Fruit fly (Drosophila melanogaster): Measurements from ENCODE around the gene cad.

The cad gene

dm6 chr2L:20794656-20795055 lies 24.1 kb downstream of the cad start:
- TF ChIP-seq noc (tag; optimal IDR thresholded peaks at IDR 0.05) = no peak

DNA sequence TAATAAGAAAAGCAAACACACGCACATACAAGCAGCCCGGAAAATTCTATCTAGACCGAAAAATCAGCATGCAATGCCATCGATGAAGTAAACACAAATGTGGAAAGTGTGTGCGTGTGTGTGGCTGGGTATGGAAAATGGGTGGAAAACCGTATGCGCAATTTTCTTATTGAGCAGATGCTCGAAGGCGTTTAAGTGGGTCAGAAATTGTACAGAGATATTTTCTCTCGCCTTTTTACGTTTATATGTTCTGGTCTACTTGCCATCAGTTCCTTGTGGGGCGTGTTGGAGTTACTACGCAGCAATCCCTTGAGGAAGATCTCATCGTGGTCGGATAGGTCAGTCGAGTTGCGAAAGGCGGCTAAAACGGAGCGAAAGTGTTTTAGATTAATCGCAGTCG lies 25.2 kb downstream of the cad start:
- no peak for TF ChIP-seq noc (tag; optimal IDR thresholded peaks at IDR 0.05)

DNA sequence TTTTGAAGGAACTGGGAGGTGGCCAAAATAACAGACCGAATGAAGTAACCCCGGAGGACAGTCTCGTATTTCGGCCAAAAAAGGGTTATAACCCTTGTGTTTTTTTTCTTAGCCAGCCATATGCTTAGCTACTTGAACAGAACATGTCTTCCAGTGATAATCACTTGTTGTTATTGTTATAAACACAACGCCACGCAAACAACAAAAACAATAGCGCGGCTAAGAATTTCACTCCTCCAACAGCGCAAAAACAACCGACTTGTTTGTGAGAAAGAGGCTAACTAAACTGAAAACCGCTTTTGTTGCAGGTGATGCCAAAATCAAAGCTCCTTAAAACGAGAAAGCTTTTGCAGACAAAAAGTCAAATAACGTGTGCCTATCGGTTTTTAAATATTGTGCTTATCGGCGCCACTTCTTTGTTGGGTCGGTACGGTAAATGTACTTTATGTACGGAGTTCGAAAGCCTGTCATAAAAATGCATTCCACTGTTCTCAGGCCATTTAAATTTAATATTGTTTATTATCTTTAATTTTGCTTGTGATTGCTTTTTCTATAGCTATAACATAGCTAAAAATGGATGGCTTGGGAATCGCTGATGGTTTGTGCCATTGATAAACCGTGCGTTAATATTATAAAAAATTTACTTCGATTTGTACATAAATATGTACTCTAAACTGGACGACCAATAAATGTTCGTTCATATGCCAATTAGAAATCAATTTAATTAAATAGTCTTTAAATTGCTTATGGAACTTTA lies 26.4 kb downstream of the cad start, which contains the start of gene vari:
TSS of gene vari (minus strand) at position 285 of the 757 bp plus-strand sequence.
- no peak for TF ChIP-seq noc (tag; optimal IDR thresholded peaks at IDR 0.05)

DNA sequence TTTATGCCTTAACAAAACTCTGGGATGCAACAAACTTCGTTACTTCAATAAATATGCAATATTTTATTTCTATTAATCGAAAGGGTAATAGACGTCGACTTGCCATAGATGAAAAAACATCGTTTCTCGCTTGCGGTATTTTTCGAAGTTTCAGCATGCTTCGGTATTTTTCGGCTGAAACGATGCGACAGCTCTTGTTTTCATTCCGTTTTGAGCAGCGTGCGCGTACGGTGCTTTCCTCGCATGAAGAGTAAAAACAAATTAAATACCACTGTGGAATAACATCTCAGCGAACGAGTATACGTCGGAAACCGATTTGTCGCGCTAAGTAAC lies 26.9 kb downstream of the cad start, which contains the start of gene CG9328:
TSS of gene CG9328 (plus strand) at position 201 of the 333 bp plus-strand sequence.
- no peak for TF ChIP-seq noc (tag; optimal IDR thresholded peaks at IDR 0.05)

DNA sequence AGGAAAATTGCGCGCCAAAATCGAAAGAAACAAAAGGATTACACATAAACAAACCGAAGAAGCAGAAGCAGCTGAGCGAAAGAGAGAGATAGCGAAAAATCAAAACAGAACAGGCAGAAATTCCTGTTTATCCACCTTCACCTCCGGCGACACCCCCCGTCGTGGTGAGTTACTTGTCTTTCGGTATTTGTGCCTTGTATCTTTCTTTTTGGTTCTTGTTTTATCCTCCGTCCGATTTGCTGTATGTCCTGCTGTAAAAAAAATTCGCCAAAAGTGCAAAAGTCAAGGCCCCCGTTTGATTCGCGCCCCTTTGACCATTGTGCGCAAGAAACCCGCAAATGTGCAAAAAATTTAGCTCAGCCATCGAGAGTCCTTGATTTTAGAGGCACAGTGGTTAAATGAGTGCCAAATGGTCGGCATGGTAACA lies 27.8 kb downstream of the cad start:
- TF ChIP-seq noc (tag; optimal IDR thresholded peaks at IDR 0.05) = no peak

dm6 chr2L:20799991-20800897 lies 29.7 kb downstream of the cad start:
- peak; percentile 69 for TF ChIP-seq noc (tag; optimal IDR thresholded peaks at IDR 0.05)

DNA sequence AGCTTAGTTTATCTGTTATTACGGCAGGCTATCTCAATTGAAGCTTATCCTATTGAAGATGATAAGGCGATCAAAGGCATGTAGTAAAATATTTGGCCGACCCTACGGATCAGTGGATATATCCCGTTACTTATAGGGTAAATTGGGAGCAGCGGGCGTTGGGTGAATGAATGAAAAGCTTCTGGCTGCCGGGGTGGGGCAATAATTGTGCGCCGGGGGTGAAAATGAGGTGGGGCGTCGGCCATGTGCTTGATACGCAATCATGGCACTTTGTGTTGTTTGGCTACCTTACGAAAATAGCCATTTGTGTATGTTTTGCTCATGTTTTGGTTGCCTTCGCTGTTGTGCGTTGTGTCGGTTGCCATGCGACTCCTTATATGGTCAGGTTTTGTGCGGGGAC lies 31.3 kb downstream of the cad start:
- no peak for TF ChIP-seq noc (tag; optimal IDR thresholded peaks at IDR 0.05)

DNA sequence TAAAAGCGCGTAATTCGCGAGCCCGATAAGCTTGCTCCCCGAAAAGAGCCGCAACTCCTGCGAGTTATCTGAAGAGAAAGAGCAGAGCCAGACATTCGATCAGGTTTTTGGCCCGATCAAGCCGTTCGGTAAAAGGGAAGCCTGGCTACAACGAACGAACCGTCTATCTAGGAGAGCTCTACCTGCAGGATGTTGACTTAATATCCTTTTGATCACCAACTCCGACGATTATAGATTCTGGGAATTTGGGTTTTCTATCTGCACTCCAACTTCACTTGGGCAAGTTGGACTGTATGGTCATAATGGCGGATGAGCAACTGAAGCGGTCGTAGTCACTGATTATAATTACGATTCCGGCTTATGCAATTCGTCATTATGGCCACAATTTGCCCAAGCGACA lies 31.7 kb downstream of the cad start:
- TF ChIP-seq noc (tag; optimal IDR thresholded peaks at IDR 0.05) = no peak

DNA sequence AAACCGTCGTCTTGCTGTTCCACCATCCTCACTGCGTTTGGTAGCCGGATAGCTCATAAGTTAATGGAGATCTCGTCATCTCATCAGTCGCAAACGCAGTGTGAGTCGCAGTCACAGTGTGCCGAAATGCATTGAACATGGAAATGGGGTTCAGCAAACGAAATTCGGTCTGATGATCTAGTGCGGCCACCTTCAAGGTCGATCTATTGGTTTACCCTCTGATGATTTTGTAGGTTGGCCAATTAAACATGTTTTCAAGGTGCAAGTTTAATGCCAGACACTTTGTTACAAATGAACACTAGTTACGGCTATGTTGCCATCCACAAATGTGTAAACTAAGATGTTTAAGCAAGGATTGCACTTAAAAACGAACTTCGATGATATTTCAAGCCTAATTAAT lies 32.3 kb downstream of the cad start:
- TF ChIP-seq noc (tag; optimal IDR thresholded peaks at IDR 0.05) = no peak

DNA sequence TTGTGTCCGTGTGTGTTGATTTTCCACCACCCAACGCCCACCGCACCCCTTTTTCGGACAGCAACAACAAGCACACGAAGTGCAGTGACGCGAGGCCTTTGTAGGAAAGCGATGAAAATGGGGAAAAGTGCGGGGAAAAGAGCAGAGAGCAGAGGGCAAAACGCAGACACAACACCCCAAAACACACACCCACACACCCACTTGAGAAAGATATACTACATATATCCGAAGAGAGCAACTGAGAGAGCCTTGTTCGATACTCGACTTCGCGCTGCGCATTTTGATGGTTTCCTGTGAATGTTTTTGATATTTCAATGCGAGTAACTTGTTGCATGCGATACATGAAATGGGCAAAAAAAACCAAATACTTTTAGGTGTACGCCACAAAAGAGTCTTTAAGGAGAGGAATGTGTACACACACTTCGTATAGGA lies 33.2 kb downstream of the cad start:
- TF ChIP-seq noc (tag; optimal IDR thresholded peaks at IDR 0.05) = no peak

DNA sequence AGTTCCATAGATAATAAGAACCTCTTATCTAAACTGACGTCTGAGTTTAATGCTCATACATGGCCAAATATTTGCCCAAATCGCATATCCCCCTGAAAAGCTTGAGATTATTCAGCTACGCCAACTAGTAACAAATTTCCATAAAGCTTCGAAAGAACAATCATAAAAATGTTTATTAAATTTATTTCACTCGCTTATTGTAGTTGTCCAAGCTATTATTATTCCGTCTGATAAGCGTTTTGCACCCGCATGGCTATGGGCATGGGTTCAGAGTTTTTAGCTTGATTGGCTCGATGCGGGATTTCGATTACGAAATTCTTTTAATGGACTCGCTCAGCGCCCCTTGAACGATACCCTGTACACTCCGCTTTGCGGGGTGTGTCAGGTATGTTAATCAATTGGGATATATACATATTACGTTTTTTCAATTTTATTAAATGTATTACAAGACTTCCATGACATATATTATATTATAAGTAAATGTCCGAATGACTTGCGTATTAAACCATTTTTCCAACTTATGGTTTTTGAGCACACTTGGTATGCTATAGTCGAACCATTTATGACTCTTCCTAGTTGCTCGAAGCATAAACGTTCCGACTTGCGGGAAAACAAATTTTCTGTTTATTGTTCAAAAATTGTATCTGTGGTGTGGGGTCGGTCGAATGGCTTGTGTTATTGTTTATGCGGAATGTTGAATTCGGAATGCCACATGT lies 35.3 kb downstream of the cad start:
- TF ChIP-seq noc (tag; optimal IDR thresholded peaks at IDR 0.05) = peak; percentile 97

DNA sequence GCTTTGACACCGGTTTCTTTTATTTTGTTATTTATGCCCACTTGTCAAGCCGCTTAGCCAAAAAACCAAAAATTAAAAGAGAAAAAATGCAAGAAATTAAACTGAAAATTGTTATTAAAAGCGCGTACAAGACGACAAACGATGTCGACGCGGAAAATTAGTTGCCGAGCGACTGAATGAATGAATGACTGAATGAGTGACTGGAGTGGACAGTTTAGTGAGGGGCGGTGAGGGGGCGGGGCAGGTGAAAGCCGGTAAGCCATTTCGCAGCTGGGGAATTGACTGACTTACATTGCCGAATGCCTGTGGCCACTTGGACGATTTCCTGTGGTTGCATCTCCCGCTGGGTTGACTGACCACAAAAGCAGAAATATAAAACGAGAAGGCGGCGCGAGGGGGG lies 36.1 kb downstream of the cad start:
- TF ChIP-seq noc (tag; optimal IDR thresholded peaks at IDR 0.05) = no peak

DNA sequence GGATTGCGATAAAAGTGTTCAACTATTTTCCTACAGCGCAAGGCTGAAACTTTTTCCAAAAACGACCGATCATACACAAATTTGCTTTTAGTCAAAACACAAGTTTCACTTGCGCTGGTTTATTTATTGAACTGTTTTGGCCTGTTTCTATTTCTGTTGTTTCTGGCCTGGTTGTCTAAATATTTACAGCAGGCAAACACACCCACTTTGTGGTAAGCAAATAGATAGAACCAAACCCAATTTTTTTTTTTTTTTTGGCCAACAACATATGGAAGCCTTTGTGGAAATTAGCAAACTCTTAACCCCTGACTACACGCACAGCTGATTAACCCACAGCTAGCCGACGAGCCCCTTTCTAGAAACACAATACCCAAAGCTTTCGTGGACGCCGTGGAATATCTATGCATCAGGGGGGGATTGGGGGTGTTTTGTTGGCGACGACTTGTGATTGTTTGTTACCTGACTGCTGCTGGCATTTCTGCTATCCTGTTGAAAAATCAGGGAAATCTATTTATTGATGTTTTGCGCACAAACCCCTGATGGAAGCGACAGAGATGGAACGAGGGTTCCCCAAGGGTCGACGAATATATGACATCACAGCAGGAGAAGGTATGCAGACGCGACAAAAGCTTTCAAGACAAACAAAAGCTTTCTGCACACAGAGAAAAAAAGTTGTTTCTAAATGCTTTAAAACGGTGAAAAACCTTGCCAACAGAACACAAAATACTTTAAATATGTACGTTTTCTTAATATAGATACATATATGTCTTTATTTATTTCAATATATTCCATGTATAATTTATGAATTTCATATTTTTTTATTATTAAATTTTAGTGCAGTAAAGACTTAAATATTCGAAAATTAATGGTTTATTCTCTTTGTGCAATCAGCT lies 37.3 kb downstream of the cad start:
- peak; percentile 68 for TF ChIP-seq noc (tag; optimal IDR thresholded peaks at IDR 0.05)

DNA sequence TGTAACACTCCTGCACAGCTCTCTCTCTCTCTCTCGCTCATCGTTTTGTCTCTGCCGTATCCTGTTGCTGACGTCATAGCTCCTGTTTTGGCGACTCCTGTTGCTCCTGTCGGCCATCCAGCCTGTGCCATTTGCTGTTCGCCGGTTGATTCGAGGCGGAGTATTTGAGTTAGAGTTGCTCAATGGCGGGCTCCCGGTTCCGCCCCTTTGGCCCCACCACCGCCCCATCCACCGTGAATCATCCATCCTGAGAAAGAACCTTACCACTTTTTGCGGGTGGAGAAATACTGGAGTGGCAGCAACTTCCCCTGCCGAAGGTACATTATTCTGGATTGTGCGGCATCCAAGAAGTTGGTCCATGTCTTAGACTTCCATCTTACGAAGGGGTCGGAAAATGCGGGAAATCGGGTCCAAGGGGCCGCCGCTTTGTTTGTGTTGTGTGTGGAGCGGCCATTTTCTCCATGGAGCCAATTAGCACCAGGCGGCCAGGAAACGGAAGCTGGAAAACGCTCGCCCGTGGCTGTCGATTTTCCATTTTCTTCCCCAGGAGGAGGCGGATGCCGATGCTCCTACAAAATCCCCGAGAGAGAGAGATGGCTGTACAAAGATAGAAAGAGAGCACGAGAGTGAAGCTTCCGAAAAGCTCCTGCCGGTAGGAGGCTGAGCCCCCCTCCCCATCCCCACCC lies 38.1 kb downstream of the cad start:
- TF ChIP-seq noc (tag; optimal IDR thresholded peaks at IDR 0.05) = no peak

- TF ChIP-seq noc (tag; optimal IDR thresholded peaks at IDR 0.05) = no peak
Observed at dm6 chr2L:20809229-20809628, 38.7 kb downstream of the cad start.

All from whole organism, larva.